Worm (Caenorhabditis elegans): ENCODE measurements around the gene R08A2.9.
A peak's percentile ranks its signal among the peaks of the same experiment; 100 is the strongest.

Gene R08A2.9

DNA sequence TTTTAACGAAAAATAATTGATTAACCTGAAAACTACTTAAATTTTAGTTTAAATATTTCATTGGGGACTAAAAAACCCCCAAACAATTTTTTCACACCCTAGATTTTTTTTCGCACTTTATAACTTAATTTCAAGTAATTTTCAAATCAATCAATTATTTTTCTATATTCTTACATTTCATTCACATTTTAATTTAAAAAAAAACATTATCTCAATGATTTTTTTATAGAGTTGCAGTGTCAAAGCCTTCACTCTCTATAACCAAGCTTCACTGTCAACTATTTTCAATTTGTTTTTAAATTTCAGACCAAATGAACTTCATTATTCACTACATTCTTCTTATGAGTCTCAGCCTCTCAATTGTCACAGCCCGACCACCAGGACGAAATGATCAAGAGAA is 18.5 kb downstream of the R08A2.9 start, which contains the start of gene Y50E8A.1:
Gene Y50E8A.1, plus strand, starts transcription at position 301 of the 400 bp plus-strand sequence.
- TF ChIP-seq pag-3 (tag; optimal IDR thresholded peaks at IDR 0.05; ENCODE audit: borderline replicate concordance) (no peak), nhr-232 (tag; optimal IDR thresholded peaks at IDR 0.05) (no peak), fkh-10 (GFP tag; optimal IDR thresholded peaks at IDR 0.05) (no peak), lin-11 (tag; optimal IDR thresholded peaks at IDR 0.05) (no peak), dve-1 (tag; optimal IDR thresholded peaks at IDR 0.05) (no peak), ceh-22 (tag; optimal IDR thresholded peaks at IDR 0.05) (no peak), npax-4 (tag; optimal IDR thresholded peaks at IDR 0.05) (no peak), nhr-11 (tag; optimal IDR thresholded peaks at IDR 0.05) (no peak)

DNA sequence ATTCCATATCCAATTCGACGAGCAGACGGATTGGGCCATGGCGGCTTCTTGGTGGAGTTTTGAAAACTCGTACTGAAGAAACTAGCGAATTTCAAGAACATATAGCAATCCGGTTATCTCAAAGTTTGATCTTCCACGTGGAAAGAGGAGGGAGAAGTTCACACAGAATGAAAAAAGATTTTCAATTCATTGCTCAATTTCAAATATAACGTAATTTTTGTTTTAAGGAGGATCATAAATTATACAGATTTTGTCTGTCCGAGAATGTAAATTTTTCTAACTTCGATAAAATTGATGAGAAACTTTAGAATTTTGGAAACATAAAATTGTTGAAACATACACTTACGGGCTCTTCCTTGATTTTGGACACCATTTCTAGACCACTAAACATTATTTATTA is 20.7 kb downstream of the R08A2.9 start, which contains the start of gene Y50E8A.2:
Gene Y50E8A.2, minus strand, starts transcription at position 101 of the 400 bp plus-strand sequence.
- TF ChIP-seq dmd-4 (tag; optimal IDR thresholded peaks at IDR 0.05; ENCODE audit: borderline replicate concordance) (no peak), odd-2 (tag; optimal IDR thresholded peaks at IDR 0.05) (no peak)

- no peak for TF ChIP-seq pag-3 (tag; optimal IDR thresholded peaks at IDR 0.05; ENCODE audit: borderline replicate concordance)
- TF ChIP-seq F13H6.1 (tag; optimal IDR thresholded peaks at IDR 0.05) = no peak
- no peak for TF ChIP-seq lim-6 (tag; optimal IDR thresholded peaks at IDR 0.05)
- TF ChIP-seq unc-55 (GFP tag; optimal IDR thresholded peaks at IDR 0.05) = no peak
- no peak for TF ChIP-seq unc-86 (tag; optimal IDR thresholded peaks at IDR 0.05)
- TF ChIP-seq ceh-48 (tag; optimal IDR thresholded peaks at IDR 0.05) = no peak
- no peak for TF ChIP-seq elt-4 (tag; optimal IDR thresholded peaks at IDR 0.05)
- TF ChIP-seq ceh-31 (tag; optimal IDR thresholded peaks at IDR 0.05) = no peak
- no peak for TF ChIP-seq ref-2 (tag; optimal IDR thresholded peaks at IDR 0.05)
- no peak for TF ChIP-seq ets-4 (tag; optimal IDR thresholded peaks at IDR 0.05)
- no peak for TF ChIP-seq pha-2 (tag; optimal IDR thresholded peaks at IDR 0.05)
Measured at ce11 chrV:14729343-14729742, 21.3 kb downstream of the R08A2.9 start, which contains the start of gene oig-3. Gene oig-3, plus strand, starts transcription at chrV:14729643.

- TF ChIP-seq ceh-24 (tag; optimal IDR thresholded peaks at IDR 0.05) (no peak), dmd-4 (tag; optimal IDR thresholded peaks at IDR 0.05; ENCODE audit: borderline replicate concordance) (no peak), unc-55 (GFP tag; optimal IDR thresholded peaks at IDR 0.05) (no peak), unc-3 (GFP tag; conservative IDR thresholded peaks at IDR 0.05) (no peak), unc-3 (tag; optimal IDR thresholded peaks at IDR 0.05) (no peak), unc-42 (tag; optimal IDR thresholded peaks at IDR 0.05) (peak; percentile 90)
Measured at ce11 chrV:14734187-14734765, 26.2 kb downstream of the R08A2.9 start, which contains the start of gene unc-61. Gene unc-61, minus strand, starts transcription at chrV:14734237.

DNA sequence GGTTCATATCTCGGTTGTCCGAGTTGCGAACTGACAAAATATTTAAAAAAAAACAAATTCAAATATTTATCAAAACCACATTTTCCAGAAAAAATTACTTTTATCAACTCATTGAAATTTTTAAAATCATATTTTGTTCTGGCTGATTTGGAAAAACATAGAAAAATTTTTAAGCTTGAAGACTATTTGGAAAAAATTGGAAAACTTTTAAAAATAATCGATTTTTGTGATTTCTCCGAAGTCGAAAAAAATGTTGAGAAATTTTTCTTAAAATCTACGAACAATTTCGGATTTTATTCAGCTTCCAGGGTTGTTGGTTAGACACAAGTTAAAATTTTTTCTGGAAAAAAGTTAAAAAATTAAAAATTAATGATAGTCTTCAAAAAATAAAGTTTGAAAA is 28.8 kb downstream of the R08A2.9 start, which contains the start of gene Y50E8A.5:
Gene Y50E8A.5, minus strand, starts transcription at position 101 of the 400 bp plus-strand sequence.
- TF ChIP-seq che-1 (tag; optimal IDR thresholded peaks at IDR 0.05) (no peak), nfya-1 (tag; optimal IDR thresholded peaks at IDR 0.05) (no peak), pha-4 (tag; optimal IDR thresholded peaks at IDR 0.05) (no peak), odd-2 (tag; optimal IDR thresholded peaks at IDR 0.05) (no peak), tbx-7 (tag; optimal IDR thresholded peaks at IDR 0.05) (no peak), ztf-16 (tag; optimal IDR thresholded peaks at IDR 0.05) (no peak), sox-4 (tag; optimal IDR thresholded peaks at IDR 0.05) (no peak), gmeb-2 (tag; optimal IDR thresholded peaks at IDR 0.05) (no peak), pag-3 (tag; optimal IDR thresholded peaks at IDR 0.05; ENCODE audit: borderline replicate concordance) (no peak), ceh-2 (tag; optimal IDR thresholded peaks at IDR 0.05) (no peak), mec-3 (tag; optimal IDR thresholded peaks at IDR 0.05; ENCODE audit: borderline replicate concordance) (no peak), ceh-45 (GFP tag; IDR thresholded peaks at IDR 0.05) (no peak), pqm-1 (tag; optimal IDR thresholded peaks at IDR 0.05) (no peak), dmd-4 (tag; optimal IDR thresholded peaks at IDR 0.05; ENCODE audit: borderline replicate concordance) (no peak)

Measured in whole organism, late embryonic.